Worm (Caenorhabditis elegans): ENCODE results near the gene nhr-234.

Gene nhr-234

DNA sequence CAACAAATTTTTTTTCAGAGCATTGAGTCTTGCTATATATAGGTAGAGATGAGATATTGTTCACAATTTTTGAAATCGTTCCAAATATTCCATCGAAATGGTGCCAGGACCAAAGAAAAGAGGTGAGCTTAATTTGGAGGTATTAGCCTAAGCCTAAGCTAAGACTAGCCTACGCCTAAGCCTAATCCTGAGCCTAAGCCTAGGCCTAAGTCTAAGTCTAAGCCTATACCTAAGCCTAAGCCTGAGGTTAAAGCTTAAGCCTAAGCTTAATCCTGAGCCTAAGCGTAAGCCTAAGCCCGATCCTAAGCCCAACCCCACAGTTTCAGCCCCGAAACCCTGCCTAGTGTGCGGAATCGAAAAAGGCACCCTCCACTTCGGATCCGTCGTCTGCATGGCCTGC, at the start of gene nhr-234:
Gene nhr-234 (plus strand): TSS at position 77 of the 400 bp plus-strand sequence.
- TF ChIP-seq F13C5.2 (tag; optimal IDR thresholded peaks at IDR 0.05) (no peak), ceh-36 (tag; optimal IDR thresholded peaks at IDR 0.05) (peak; percentile 82), ceh-13 (GFP tag; optimal IDR thresholded peaks at IDR 0.05) (no peak)

DNA sequence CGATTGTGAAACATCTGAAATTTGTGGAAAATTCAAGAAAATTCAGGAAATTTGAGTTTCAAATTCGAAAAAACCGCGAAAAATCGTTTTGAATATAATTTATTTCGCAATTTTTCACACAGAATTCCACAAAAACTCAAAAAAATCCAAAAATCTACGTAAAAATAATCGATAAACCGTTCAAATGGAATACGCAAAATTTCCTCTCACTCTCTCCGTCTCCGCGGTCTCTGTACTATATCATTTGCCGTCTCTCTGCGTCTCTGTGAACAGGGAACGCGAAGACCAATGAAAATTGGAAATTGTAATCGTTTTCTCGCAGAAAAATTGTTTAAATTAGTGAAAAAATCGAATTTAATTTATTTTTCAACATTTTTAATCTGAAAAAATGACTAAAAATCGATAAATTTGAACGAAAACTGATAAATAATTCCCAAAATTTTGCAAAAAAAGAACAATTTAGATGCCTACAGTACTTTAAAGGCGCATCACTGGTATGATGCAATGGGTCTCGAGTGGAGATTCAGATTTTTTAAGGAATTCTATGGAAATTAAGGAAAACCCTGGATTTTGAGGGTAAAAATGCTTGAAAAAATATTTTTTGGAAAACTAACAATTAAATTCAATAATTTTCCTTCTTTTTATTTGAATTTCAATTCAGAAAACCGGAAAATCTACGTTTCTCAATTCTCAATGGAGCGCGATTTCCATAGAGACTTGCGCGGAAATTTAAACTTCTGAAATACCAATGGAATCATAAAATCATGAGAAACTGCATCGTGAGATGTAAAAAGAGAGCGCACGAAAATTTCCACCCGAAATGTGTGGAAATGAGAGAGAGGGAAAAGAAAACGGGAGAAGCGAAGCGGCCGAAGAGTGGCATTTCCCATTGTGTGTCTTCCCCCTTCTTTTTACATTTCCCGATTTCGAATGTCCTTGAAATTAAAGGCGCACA, 32.5 kb upstream of the nhr-234 start, which contains the start of the genes ceh-100 and lips-15:
Gene ceh-100 (minus strand): TSS at position 14 of the 955 bp plus-strand sequence.
Gene lips-15 (plus strand): TSS at position 720 of the 955 bp plus-strand sequence.
- TF ChIP-seq ceh-36 (tag; optimal IDR thresholded peaks at IDR 0.05) (no peak), hnd-1 (tag; optimal IDR thresholded peaks at IDR 0.05) (no peak), ceh-13 (GFP tag; optimal IDR thresholded peaks at IDR 0.05) (no peak), flt-1 (GFP tag; IDR thresholded peaks at IDR 0.05) (no peak), pes-1 (GFP tag; IDR thresholded peaks at IDR 0.05) (no peak), tra-4 (tag; optimal IDR thresholded peaks at IDR 0.05) (no peak), ets-7 (tag; optimal IDR thresholded peaks at IDR 0.05) (no peak), F13C5.2 (tag; optimal IDR thresholded peaks at IDR 0.05) (no peak), hmbx-1 (tag; optimal IDR thresholded peaks at IDR 0.05) (no peak), ama-1 (optimal IDR thresholded peaks at IDR 0.05) (no peak)

DNA sequence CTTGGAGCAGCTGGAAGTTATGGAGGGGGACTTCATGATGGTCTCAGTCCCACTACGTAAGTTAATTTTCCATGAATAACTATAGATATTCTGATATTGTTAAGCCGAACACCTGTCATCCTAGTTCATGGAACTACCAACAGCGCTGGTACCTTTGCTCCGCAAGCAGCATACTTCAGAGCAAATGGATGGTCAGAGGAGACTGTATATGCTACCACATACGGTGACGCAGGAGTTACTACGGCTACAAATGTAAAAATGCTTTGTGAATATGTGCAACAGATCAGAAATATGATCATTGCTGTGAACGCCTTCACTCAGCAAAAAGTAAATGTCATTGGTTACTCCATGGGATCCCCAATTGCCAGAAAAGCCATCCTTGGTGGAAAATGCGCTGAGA, 30.4 kb upstream of the nhr-234 start:
- TF ChIP-seq sea-1 (GFP tag; conservative IDR thresholded peaks at IDR 0.05) (no peak), tra-4 (tag; optimal IDR thresholded peaks at IDR 0.05) (no peak), pes-1 (GFP tag; IDR thresholded peaks at IDR 0.05) (no peak), B0310.2 (tag; optimal IDR thresholded peaks at IDR 0.05) (no peak), hnd-1 (tag; optimal IDR thresholded peaks at IDR 0.05) (no peak), tbx-11 (GFP tag; IDR thresholded peaks at IDR 0.05) (no peak; the same call in 1 of the 2 replicates), ama-1 (optimal IDR thresholded peaks at IDR 0.05) (no peak), ceh-36 (tag; optimal IDR thresholded peaks at IDR 0.05) (no peak), F13C5.2 (tag; optimal IDR thresholded peaks at IDR 0.05) (no peak), ceh-13 (GFP tag; optimal IDR thresholded peaks at IDR 0.05) (no peak), hmg-4 (GFP tag; optimal IDR thresholded peaks at IDR 0.05) (no peak), flt-1 (GFP tag; IDR thresholded peaks at IDR 0.05) (no peak), ets-7 (tag; optimal IDR thresholded peaks at IDR 0.05) (no peak), aly-1 (tag; optimal IDR thresholded peaks at IDR 0.05) (no peak), hmbx-1 (tag; optimal IDR thresholded peaks at IDR 0.05) (no peak), tbx-37 (GFP tag; conservative IDR thresholded peaks at IDR 0.05) (no peak), scrt-1 (GFP tag; IDR thresholded peaks at IDR 0.05) (no peak)

DNA sequence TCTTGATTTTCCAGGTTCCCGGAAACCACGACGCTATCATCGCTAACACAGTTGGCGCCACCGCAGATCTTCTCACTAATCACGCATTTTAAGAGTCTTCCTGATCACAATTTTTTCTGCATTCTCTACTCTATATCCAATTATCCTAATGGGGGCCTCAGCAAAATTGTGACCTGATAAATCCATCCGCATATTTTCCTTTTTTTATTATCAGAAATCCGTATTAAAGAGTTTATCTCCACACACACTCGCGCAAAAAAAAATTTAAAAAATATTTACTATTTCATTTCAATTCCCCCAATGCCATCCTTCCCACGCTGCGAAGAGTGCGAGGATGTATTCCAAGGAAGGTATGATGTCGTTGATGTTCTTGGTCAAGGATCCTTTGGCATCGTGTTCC, 29.6 kb upstream of the nhr-234 start, which contains the start of gene Y38E10A.8:
Gene Y38E10A.8 (plus strand): TSS at position 301 of the 400 bp plus-strand sequence.
- no peak for TF ChIP-seq flt-1 (GFP tag; IDR thresholded peaks at IDR 0.05)
- no peak for TF ChIP-seq tra-4 (tag; optimal IDR thresholded peaks at IDR 0.05)
- no peak for TF ChIP-seq hnd-1 (tag; optimal IDR thresholded peaks at IDR 0.05)
- TF ChIP-seq tbx-11 (GFP tag; IDR thresholded peaks at IDR 0.05), result no peak
- TF ChIP-seq ets-7 (tag; optimal IDR thresholded peaks at IDR 0.05), result no peak
- TF ChIP-seq tbx-37 (GFP tag; conservative IDR thresholded peaks at IDR 0.05), result no peak
- no peak for TF ChIP-seq hmg-4 (GFP tag; optimal IDR thresholded peaks at IDR 0.05)
- TF ChIP-seq aly-1 (tag; optimal IDR thresholded peaks at IDR 0.05), result no peak
- no peak for TF ChIP-seq scrt-1 (GFP tag; IDR thresholded peaks at IDR 0.05)
- no peak for TF ChIP-seq ceh-13 (GFP tag; optimal IDR thresholded peaks at IDR 0.05)
- no peak for TF ChIP-seq B0310.2 (tag; optimal IDR thresholded peaks at IDR 0.05)

DNA sequence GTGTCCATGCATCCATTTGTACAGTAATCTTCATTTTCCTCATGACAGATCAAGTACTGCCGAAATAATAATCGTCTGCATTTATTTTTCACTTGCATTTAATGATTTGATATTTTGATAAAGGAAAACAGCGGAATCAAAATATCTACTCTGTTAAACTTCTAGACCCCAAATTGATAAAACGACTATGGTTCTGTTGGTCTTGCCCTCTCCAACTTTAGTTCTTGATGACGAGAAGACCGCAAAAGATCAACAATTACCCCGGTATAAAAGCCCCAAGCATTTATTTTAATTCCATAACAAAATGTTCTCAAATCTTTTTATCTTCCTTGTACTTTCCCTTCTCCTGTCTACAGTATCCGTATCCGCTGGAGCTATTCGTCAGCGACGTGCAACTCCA, 27.8 kb upstream of the nhr-234 start, which contains the start of gene Y38E10A.9:
Gene Y38E10A.9 (plus strand): TSS at position 301 of the 400 bp plus-strand sequence.
- no peak for TF ChIP-seq ceh-13 (GFP tag; optimal IDR thresholded peaks at IDR 0.05)
- no peak for TF ChIP-seq ceh-36 (tag; optimal IDR thresholded peaks at IDR 0.05)
- TF ChIP-seq tbx-37 (GFP tag; conservative IDR thresholded peaks at IDR 0.05), result no peak
- TF ChIP-seq aly-1 (tag; optimal IDR thresholded peaks at IDR 0.05), result no peak
- TF ChIP-seq scrt-1 (GFP tag; IDR thresholded peaks at IDR 0.05), result no peak
- no peak for TF ChIP-seq B0310.2 (tag; optimal IDR thresholded peaks at IDR 0.05)
- TF ChIP-seq pes-1 (GFP tag; IDR thresholded peaks at IDR 0.05), result no peak
- no peak for TF ChIP-seq tra-4 (tag; optimal IDR thresholded peaks at IDR 0.05)
- no peak for TF ChIP-seq tbx-11 (GFP tag; IDR thresholded peaks at IDR 0.05)
- TF ChIP-seq F13C5.2 (tag; optimal IDR thresholded peaks at IDR 0.05), result no peak
- no peak for TF ChIP-seq hnd-1 (tag; optimal IDR thresholded peaks at IDR 0.05)
- no peak for TF ChIP-seq ama-1 (optimal IDR thresholded peaks at IDR 0.05)
- no peak for TF ChIP-seq flt-1 (GFP tag; IDR thresholded peaks at IDR 0.05)
- TF ChIP-seq hmbx-1 (tag; optimal IDR thresholded peaks at IDR 0.05), result no peak
- TF ChIP-seq hmg-4 (GFP tag; optimal IDR thresholded peaks at IDR 0.05), result no peak
- no peak for TF ChIP-seq ets-7 (tag; optimal IDR thresholded peaks at IDR 0.05)

DNA sequence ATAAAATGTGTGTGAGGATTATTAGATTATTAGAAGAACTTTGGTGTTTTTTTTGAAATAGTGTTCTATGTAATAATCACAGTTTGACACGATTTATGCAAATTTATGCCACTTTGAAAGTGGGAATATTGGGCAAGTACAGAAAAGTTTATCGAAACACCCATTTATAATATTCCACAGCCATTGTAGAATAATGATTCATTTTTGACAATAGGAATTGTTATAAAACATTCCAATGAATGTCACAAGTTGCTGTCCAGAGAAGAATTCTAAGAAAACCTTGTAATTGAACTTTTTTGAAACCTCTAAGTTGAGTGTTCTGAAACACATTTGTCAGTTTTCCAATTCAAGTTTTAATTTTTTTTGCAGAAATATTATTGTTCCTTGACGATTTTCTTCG, 24.3 kb upstream of the nhr-234 start, which contains the start of gene nspe-4:
Gene nspe-4 (plus strand): TSS at position 301 of the 400 bp plus-strand sequence.
- TF ChIP-seq scrt-1 (GFP tag; IDR thresholded peaks at IDR 0.05) (no peak), flt-1 (GFP tag; IDR thresholded peaks at IDR 0.05) (no peak), ama-1 (optimal IDR thresholded peaks at IDR 0.05) (no peak), aly-1 (tag; optimal IDR thresholded peaks at IDR 0.05) (no peak), B0310.2 (tag; optimal IDR thresholded peaks at IDR 0.05) (no peak), hmg-4 (GFP tag; optimal IDR thresholded peaks at IDR 0.05) (no peak), F13C5.2 (tag; optimal IDR thresholded peaks at IDR 0.05) (no peak), tbx-11 (GFP tag; IDR thresholded peaks at IDR 0.05) (no peak), sea-1 (GFP tag; conservative IDR thresholded peaks at IDR 0.05) (no peak), pes-1 (GFP tag; IDR thresholded peaks at IDR 0.05) (no peak), ceh-36 (tag; optimal IDR thresholded peaks at IDR 0.05) (no peak), ceh-13 (GFP tag; optimal IDR thresholded peaks at IDR 0.05) (no peak), hmbx-1 (tag; optimal IDR thresholded peaks at IDR 0.05) (no peak), ets-7 (tag; optimal IDR thresholded peaks at IDR 0.05) (no peak), tbx-37 (GFP tag; conservative IDR thresholded peaks at IDR 0.05) (no peak)

DNA sequence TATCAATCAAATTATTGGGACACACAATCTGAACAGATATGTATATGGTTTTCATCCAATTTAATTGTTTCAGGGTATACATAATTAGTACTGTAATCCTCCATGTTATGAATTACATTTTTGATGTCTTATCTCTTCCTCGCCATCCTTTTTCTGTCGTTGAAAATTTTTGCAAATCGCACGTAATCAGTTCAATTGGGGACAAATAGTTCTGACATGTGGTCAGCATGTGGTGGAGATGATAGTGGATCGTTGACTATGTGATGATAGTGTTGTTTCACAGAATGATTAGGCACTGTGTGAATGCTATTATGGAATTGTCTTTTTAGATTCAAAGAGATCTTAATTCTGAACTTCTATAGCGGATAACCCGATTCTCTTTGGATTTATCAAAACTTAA, 21.1 kb upstream of the nhr-234 start:
- no peak for TF ChIP-seq ceh-36 (tag; optimal IDR thresholded peaks at IDR 0.05)
- no peak for TF ChIP-seq B0310.2 (tag; optimal IDR thresholded peaks at IDR 0.05)
- TF ChIP-seq tbx-11 (GFP tag; IDR thresholded peaks at IDR 0.05), result no peak
- no peak for TF ChIP-seq hmbx-1 (tag; optimal IDR thresholded peaks at IDR 0.05)
- TF ChIP-seq ama-1 (optimal IDR thresholded peaks at IDR 0.05), result no peak
- no peak for TF ChIP-seq sea-1 (GFP tag; conservative IDR thresholded peaks at IDR 0.05)
- TF ChIP-seq flt-1 (GFP tag; IDR thresholded peaks at IDR 0.05), result no peak
- no peak for TF ChIP-seq pes-1 (GFP tag; IDR thresholded peaks at IDR 0.05)
- TF ChIP-seq hnd-1 (tag; optimal IDR thresholded peaks at IDR 0.05), result no peak
- no peak for TF ChIP-seq hmg-4 (GFP tag; optimal IDR thresholded peaks at IDR 0.05)
- no peak for TF ChIP-seq F13C5.2 (tag; optimal IDR thresholded peaks at IDR 0.05)
- TF ChIP-seq aly-1 (tag; optimal IDR thresholded peaks at IDR 0.05), result no peak
- no peak for TF ChIP-seq ets-7 (tag; optimal IDR thresholded peaks at IDR 0.05)
- TF ChIP-seq tbx-37 (GFP tag; conservative IDR thresholded peaks at IDR 0.05), result no peak
- TF ChIP-seq ceh-13 (GFP tag; optimal IDR thresholded peaks at IDR 0.05), result no peak
- no peak for TF ChIP-seq scrt-1 (GFP tag; IDR thresholded peaks at IDR 0.05)
- TF ChIP-seq tra-4 (tag; optimal IDR thresholded peaks at IDR 0.05), result no peak
